In the genomic region with DNA sequence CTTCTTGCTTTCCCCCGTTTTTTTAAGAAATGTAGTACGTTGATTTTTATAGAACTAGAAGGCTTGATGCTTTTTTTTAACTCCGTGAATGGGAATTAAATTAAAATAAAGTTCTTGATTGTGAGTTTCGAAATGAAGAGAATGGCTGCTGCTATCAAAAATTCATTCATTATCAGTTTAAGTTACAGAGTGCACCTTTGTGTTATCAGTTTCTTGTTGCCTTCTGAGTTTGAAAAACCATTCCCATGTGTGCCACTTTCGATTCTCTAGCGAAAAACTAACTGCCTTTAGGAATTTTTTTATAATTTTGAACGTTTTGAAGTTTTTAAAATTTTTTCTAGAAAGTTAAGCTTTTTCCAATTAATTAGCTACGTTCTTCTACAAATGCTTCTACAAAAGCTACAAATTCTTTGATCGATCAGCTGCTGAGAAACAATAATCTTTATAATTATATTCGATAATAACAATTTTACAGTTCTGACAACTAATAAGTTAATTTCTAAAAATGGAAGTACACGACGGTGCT, we compare ENCODE assay signal across 6 worm cellular contexts.
TF ChIP-seq lines count a peak whose summit lies in the region.

Gene C26E1.2, plus strand, starts transcription at position 476 of the 526 bp plus-strand sequence.

TF ChIP-seq in whole organism, L1 larva, 84 proteins besides CTCF, POLR2A, EP300 and RAD21:
- peak; percentile 72 for TF ChIP-seq elt-2 (tag; optimal IDR thresholded peaks at IDR 0.05; lab: Kevin White, UChicago)
- no peak for TF ChIP-seq nhr-12 (tag; optimal IDR thresholded peaks at IDR 0.05; lab: Kevin White, UChicago)
- TF ChIP-seq dsc-1 (tag; optimal IDR thresholded peaks at IDR 0.05; lab: Kevin White, UChicago), result no peak
- TF ChIP-seq nhr-71 (tag; optimal IDR thresholded peaks at IDR 0.05; lab: Kevin White, UChicago), result no peak
- TF ChIP-seq skn-1 (tag; optimal IDR thresholded peaks at IDR 0.05; lab: Kevin White, UChicago), result no peak
- TF ChIP-seq ceh-90 (tag; optimal IDR thresholded peaks at IDR 0.05; lab: Kevin White, UChicago), result no peak
- no peak for TF ChIP-seq alr-1 (tag; optimal IDR thresholded peaks at IDR 0.05; lab: Kevin White, UChicago; ENCODE audit: borderline replicate concordance)

TF ChIP-seq in whole organism, L2 larva, 48 proteins besides CTCF, POLR2A, EP300 and RAD21:
- TF ChIP-seq crh-2 (tag; optimal IDR thresholded peaks at IDR 0.05; lab: Kevin White, UChicago), result peak; percentile 25
- TF ChIP-seq unc-39 (tag; optimal IDR thresholded peaks at IDR 0.05; lab: Kevin White, UChicago), result no peak
- TF ChIP-seq fos-1 (tag; optimal IDR thresholded peaks at IDR 0.05; lab: Kevin White, UChicago), result peak; percentile 81
- TF ChIP-seq peb-1 (tag; optimal IDR thresholded peaks at IDR 0.05; lab: Kevin White, UChicago), result no peak
- no peak for TF ChIP-seq sem-4 (tag; optimal IDR thresholded peaks at IDR 0.05; lab: Kevin White, UChicago)
- TF ChIP-seq gmeb-1 (tag; optimal IDR thresholded peaks at IDR 0.05; lab: Kevin White, UChicago), result peak; percentile 12
- TF ChIP-seq ceh-16 (tag; optimal IDR thresholded peaks at IDR 0.05; lab: Kevin White, UChicago), result no peak
- TF ChIP-seq nhr-237 (tag; optimal IDR thresholded peaks at IDR 0.05; lab: Kevin White, UChicago), result no peak
- no peak for TF ChIP-seq unc-55 (GFP tag; optimal IDR thresholded peaks at IDR 0.05; lab: Kevin White, UChicago)
- TF ChIP-seq nhr-10 (tag; optimal IDR thresholded peaks at IDR 0.05; lab: Kevin White, UChicago), result no peak
- no peak for TF ChIP-seq elt-1 (tag; optimal IDR thresholded peaks at IDR 0.05; lab: Kevin White, UChicago)
- TF ChIP-seq mdl-1 (tag; optimal IDR thresholded peaks at IDR 0.05; lab: Kevin White, UChicago), result no peak

TF ChIP-seq in whole organism, L3 larva, 47 proteins besides CTCF, POLR2A, EP300 and RAD21:
- TF ChIP-seq nhr-77 (tag; optimal IDR thresholded peaks at IDR 0.05; lab: Kevin White, UChicago), result no peak
- peak; percentile 11 for TF ChIP-seq pqm-1 (tag; optimal IDR thresholded peaks at IDR 0.05; lab: Kevin White, UChicago)
- peak; percentile 83 for TF ChIP-seq elt-2 (tag; optimal IDR thresholded peaks at IDR 0.05; lab: Kevin White, UChicago)
TF ChIP-seq in whole organism, L3 larva: peak in this region for 2.

TF ChIP-seq in whole organism, L4 larva, 104 proteins besides CTCF, POLR2A, EP300 and RAD21 (continues in another document):
- TF ChIP-seq dmd-8 (GFP tag; IDR thresholded peaks at IDR 0.05; lab: Robert Waterston, UW) (no peak), dve-1 (tag; optimal IDR thresholded peaks at IDR 0.05; lab: Kevin White, UChicago; ENCODE audit: insufficient read depth) (peak; percentile 12), ceh-62 (tag; optimal IDR thresholded peaks at IDR 0.05; lab: Kevin White, UChicago) (no peak), pqm-1 (tag; optimal IDR thresholded peaks at IDR 0.05; lab: Kevin White, UChicago) (peak; percentile 91), lin-29 (GFP tag; IDR thresholded peaks at IDR 0.05; lab: Robert Waterston, UW) (no peak), pha-4 (GFP tag; IDR thresholded peaks at IDR 0.05; lab: Robert Waterston, UW) (no peak), pha-4 (tag; optimal IDR thresholded peaks at IDR 0.05; lab: Kevin White, UChicago) (no peak), ztf-7 (tag; optimal IDR thresholded peaks at IDR 0.05; lab: Kevin White, UChicago) (no peak), dmd-6 (GFP tag; IDR thresholded peaks at IDR 0.05; lab: Robert Waterston, UW) (peak; percentile 37; the same call in 1 of the 2 replicates), daf-16 (GFP tag; optimal IDR thresholded peaks at IDR 0.05; lab: Kevin White, UChicago) (no peak), daf-16 (tag; optimal IDR thresholded peaks at IDR 0.05; lab: Kevin White, UChicago) (peak; percentile 55), nhr-28 (tag; optimal IDR thresholded peaks at IDR 0.05; lab: Kevin White, UChicago) (peak; percentile 75), zip-11 (GFP tag; IDR thresholded peaks at IDR 0.05; lab: Robert Waterston, UW) (no peak), jun-1 (tag; optimal IDR thresholded peaks at IDR 0.05; lab: Kevin White, UChicago) (no peak), F10B5.3 (tag; optimal IDR thresholded peaks at IDR 0.05; lab: Kevin White, UChicago) (no peak), set-16 (GFP tag; IDR thresholded peaks at IDR 0.05; lab: Robert Waterston, UW) (no peak), nhr-10 (tag; optimal IDR thresholded peaks at IDR 0.05; lab: Kevin White, UChicago) (no peak), nhr-111 (GFP tag; optimal IDR thresholded peaks at IDR 0.05; lab: Kevin White, UChicago) (no peak), lin-15B (tag; optimal IDR thresholded peaks at IDR 0.05; lab: Kevin White, UChicago) (no peak), fos-1 (tag; optimal IDR thresholded peaks at IDR 0.05; lab: Kevin White, UChicago) (no peak), ceh-20 (GFP tag; IDR thresholded peaks at IDR 0.05; lab: Robert Waterston, UW) (no peak), hlh-11 (tag; optimal IDR thresholded peaks at IDR 0.05; lab: Kevin White, UChicago) (peak; percentile 45), Y105C5A.15 (GFP tag; IDR thresholded peaks at IDR 0.05; lab: Robert Waterston, UW) (no peak)

TF ChIP-seq in whole organism, late embryonic, 69 proteins besides CTCF, POLR2A, EP300 and RAD21:
- TF ChIP-seq ceh-2 (tag; optimal IDR thresholded peaks at IDR 0.05; lab: Kevin White, UChicago) (no peak), elt-2 (tag; optimal IDR thresholded peaks at IDR 0.05; lab: Kevin White, UChicago) (peak; percentile 50), pha-2 (tag; optimal IDR thresholded peaks at IDR 0.05; lab: Kevin White, UChicago) (no peak), nhr-232 (tag; optimal IDR thresholded peaks at IDR 0.05; lab: Kevin White, UChicago) (no peak), tbx-7 (tag; optimal IDR thresholded peaks at IDR 0.05; lab: Kevin White, UChicago) (no peak), sox-4 (tag; optimal IDR thresholded peaks at IDR 0.05; lab: Kevin White, UChicago) (no peak), dve-1 (tag; optimal IDR thresholded peaks at IDR 0.05; lab: Kevin White, UChicago) (no peak), ceh-19 (GFP tag; optimal IDR thresholded peaks at IDR 0.05; lab: Kevin White, UChicago) (no peak)

TF ChIP-seq in whole organism, young adult, 124 proteins besides CTCF, POLR2A, EP300 and RAD21:
- TF ChIP-seq lsl-1 (GFP tag; optimal IDR thresholded peaks at IDR 0.05; lab: Kevin White, UChicago) (no peak), bed-1 (GFP tag; IDR thresholded peaks at IDR 0.05; lab: Robert Waterston, UW) (no peak), nhr-120 (GFP tag; IDR thresholded peaks at IDR 0.05; lab: Robert Waterston, UW) (no peak), cebp-1 (GFP tag; IDR thresholded peaks at IDR 0.05; lab: Robert Waterston, UW) (no peak), cebp-1 (tag; optimal IDR thresholded peaks at IDR 0.05; lab: Kevin White, UChicago) (peak; percentile 15), nhr-80 (tag; optimal IDR thresholded peaks at IDR 0.05; lab: Kevin White, UChicago) (peak; percentile 73)
TF ChIP-seq in whole organism, young adult: peak in this region for 2.
